Fruit fly (Drosophila melanogaster) whole organism, embryonic: ENCODE measurements around the gene Spn100A.

Experiments used
- ATbp ChIP-seq: fragments of 200-800 bp; sonication (Bioruptor generic); optimal IDR thresholded peaks from 2 replicates; lab custom pipeline; 2017; ENCODE audit warnings: missing biosample characterization, mild to moderate bottlenecking, missing genetic modification characterization, missing genetic modification reagents
- Ada2b ChIP-seq: fragments of 200-800 bp; sonication (Bioruptor generic); IDR thresholded peaks from 2 replicates; pipeline ENCODE4 v1.3.6; 2022; ENCODE audit warnings: missing biosample characterization, missing genetic modification characterization
- Asciz ChIP-seq: fragments of 200-800 bp; sonication (Bioruptor generic); optimal IDR thresholded peaks from 2 replicates; lab custom pipeline; 2017; ENCODE audit warnings: missing biosample characterization, mild to moderate bottlenecking, missing genetic modification characterization, missing genetic modification reagents
- B-H2 ChIP-seq: fragments of 200-800 bp; sonication (Bioruptor generic); optimal IDR thresholded peaks from 2 replicates; lab custom pipeline; 2018; ENCODE audit warnings: missing biosample characterization, mild to moderate bottlenecking, missing genetic modification characterization
- BtbVII ChIP-seq: fragments of 200-800 bp; sonication (Bioruptor generic); optimal IDR thresholded peaks from 3 replicates; lab custom pipeline; 2017; ENCODE audit warnings: missing biosample characterization, mild to moderate bottlenecking, missing genetic modification characterization
- CG11695 ChIP-seq: fragments of 200-800 bp; sonication (Bioruptor generic); IDR thresholded peaks from 3 replicates; pipeline ENCODE4 v1.3.6; 2022; ENCODE audit warnings: missing biosample characterization, missing genetic modification characterization
- CG1233 ChIP-seq: fragments of 200-800 bp; sonication (Bioruptor generic); optimal IDR thresholded peaks from 4 replicates; lab custom pipeline; 2018; ENCODE audit warnings: missing biosample characterization, mild to moderate bottlenecking, missing genetic modification characterization
- CG14014 ChIP-seq: fragments of 200-800 bp; sonication (Bioruptor generic); IDR thresholded peaks from 2 replicates; pipeline ENCODE4 v1.3.6; 2022; ENCODE audit warnings: missing biosample characterization, missing genetic modification characterization
- CG1603 ChIP-seq: fragments of 200-800 bp; sonication (Bioruptor generic); optimal IDR thresholded peaks from 2 replicates; lab custom pipeline; 2019; ENCODE audit warnings: missing biosample characterization, mild to moderate bottlenecking, missing genetic modification characterization, moderate library complexity
- CG32772 ChIP-seq: fragments of 200-800 bp; sonication (Bioruptor generic); IDR thresholded peaks from 2 replicates; pipeline ENCODE4 v1.3.6; 2022; ENCODE audit warnings: missing biosample characterization, missing genetic modification characterization
- CG33213 ChIP-seq: fragments of 200-800 bp; sonication (Bioruptor generic); optimal IDR thresholded peaks from 3 replicates; lab custom pipeline; 2016; ENCODE audit warnings: missing biosample characterization, missing genetic modification characterization
- CG3726 ChIP-seq: fragments of 200-800 bp; sonication (Bioruptor generic); IDR thresholded peaks from 3 replicates; pipeline ENCODE4, ENCODE4 v1.3.6; 2022; ENCODE audit warnings: missing biosample characterization, missing genetic modification characterization
- CG4404 ChIP-seq: fragments of 200-800 bp; sonication (Bioruptor generic); IDR thresholded peaks from 2 replicates; pipeline ENCODE4 v1.3.6; 2022; ENCODE audit warnings: missing biosample characterization, missing genetic modification characterization
- CG4820 ChIP-seq: fragments of 200-800 bp; sonication (Bioruptor generic); optimal IDR thresholded peaks from 3 replicates; lab custom pipeline; 2016; ENCODE audit warnings: missing biosample characterization, missing genetic modification characterization
- CG5245 ChIP-seq: fragments of 200-800 bp; sonication (Bioruptor generic); optimal IDR thresholded peaks from 3 replicates; lab custom pipeline; 2016; ENCODE audit warnings: missing biosample characterization, missing genetic modification characterization
- CG6813 ChIP-seq: fragments of 200-800 bp; sonication (Bioruptor generic); optimal IDR thresholded peaks from 2 replicates; lab custom pipeline; 2017; ENCODE audit warnings: missing biosample characterization, missing genetic modification characterization, mild to moderate bottlenecking, moderate library complexity, missing genetic modification reagents
- CG7839 ChIP-seq: fragments of 200-800 bp; sonication (Bioruptor generic); optimal IDR thresholded peaks from 3 replicates; lab custom pipeline; 2018; ENCODE audit warnings: missing biosample characterization, mild to moderate bottlenecking, missing genetic modification characterization, moderate library complexity
- CG9727 ChIP-seq: fragments of 200-800 bp; sonication (Bioruptor generic); optimal IDR thresholded peaks from 3 replicates; lab custom pipeline; 2017; ENCODE audit warnings: missing biosample characterization, mild to moderate bottlenecking, missing genetic modification characterization
- CG9797 ChIP-seq: fragments of 200-800 bp; sonication (Bioruptor generic); optimal IDR thresholded peaks from 3 replicates; lab custom pipeline; 2018; ENCODE audit warnings: missing biosample characterization, mild to moderate bottlenecking, missing genetic modification characterization
- Chrac-16 ChIP-seq: fragments of 200-800 bp; sonication (Bioruptor generic); optimal IDR thresholded peaks from 3 replicates; lab custom pipeline; 2016; ENCODE audit warnings: missing biosample characterization, missing genetic modification characterization
- Lhr ChIP-seq: fragments of 200-800 bp; sonication (Bioruptor generic); optimal IDR thresholded peaks from 3 replicates; lab custom pipeline; 2017; ENCODE audit warnings: mild to moderate bottlenecking, missing biosample characterization, missing genetic modification reagents, missing genetic modification characterization
- Lim3 ChIP-seq: fragments of 200-800 bp; sonication (Bioruptor generic); IDR thresholded peaks from 2 replicates; pipeline ENCODE4 v1.3.6; 2022; ENCODE audit warnings: missing biosample characterization, missing genetic modification characterization
- Mes4 ChIP-seq: fragments of 200-800 bp; sonication (Bioruptor generic); optimal IDR thresholded peaks from 2 replicates; lab custom pipeline; 2016; ENCODE audit warnings: missing biosample characterization, missing genetic modification characterization
- Optix ChIP-seq: fragments of 200-800 bp; sonication (Bioruptor generic); IDR thresholded peaks from 3 replicates; pipeline ENCODE4 v1.3.6; 2022; ENCODE audit warnings: missing biosample characterization, missing genetic modification characterization
- Rfx ChIP-seq: fragments of 200-800 bp; sonication (Bioruptor generic); IDR thresholded peaks from 2 replicates; pipeline ENCODE4 v1.3.6; 2022; ENCODE audit warnings: missing biosample characterization, missing genetic modification characterization
- Sox102F ChIP-seq: fragments of 200-800 bp; sonication (Bioruptor generic); optimal IDR thresholded peaks from 2 replicates; lab custom pipeline; 2018; ENCODE audit warnings: missing biosample characterization, mild to moderate bottlenecking, missing genetic modification characterization, moderate library complexity
- Xbp1 ChIP-seq: fragments of 200-800 bp; sonication (Bioruptor generic); optimal IDR thresholded peaks from 3 replicates; lab custom pipeline; 2016; ENCODE audit warnings: missing biosample characterization, mild to moderate bottlenecking, missing genetic modification characterization
- bcd ChIP-seq: fragments of 200-800 bp; sonication (Bioruptor generic); optimal IDR thresholded peaks from 2 replicates; lab custom pipeline; 2017; ENCODE audit warnings: missing biosample characterization, mild to moderate bottlenecking, missing genetic modification characterization
- chif ChIP-seq, 2 experiments: fragments of 200-800 bp; sonication (Bioruptor generic); optimal IDR thresholded peaks; 3 replicates each; lab custom pipeline; 2016; ENCODE audit warnings: missing biosample characterization in 2 of 2, missing genetic modification characterization in 2 of 2
- crc ChIP-seq: fragments of 200-800 bp; sonication (Bioruptor generic); optimal IDR thresholded peaks from 2 replicates; lab custom pipeline; 2016; ENCODE audit warnings: missing biosample characterization, missing genetic modification characterization
- disco-r ChIP-seq: fragments of 200-800 bp; sonication (Bioruptor generic); optimal IDR thresholded peaks from 2 replicates; lab custom pipeline; 2016; ENCODE audit warnings: missing biosample characterization, missing genetic modification characterization
- dm ChIP-seq: fragments of 200-800 bp; sonication (Bioruptor generic); optimal IDR thresholded peaks from 3 replicates; lab custom pipeline; 2016; ENCODE audit warnings: missing biosample characterization, missing genetic modification characterization
- dmrt11E ChIP-seq: fragments of 200-800 bp; sonication (Bioruptor generic); optimal IDR thresholded peaks from 3 replicates; lab custom pipeline; 2018; ENCODE audit warnings: missing biosample characterization, mild to moderate bottlenecking, missing genetic modification characterization, moderate library complexity
- dmrt99B ChIP-seq: fragments of 200-800 bp; sonication (Bioruptor generic); optimal IDR thresholded peaks from 2 replicates; lab custom pipeline; 2018; ENCODE audit warnings: missing biosample characterization, mild to moderate bottlenecking, missing genetic modification characterization, moderate library complexity
- eyg ChIP-seq: fragments of 200-800 bp; sonication (Bioruptor generic); optimal IDR thresholded peaks from 3 replicates; lab custom pipeline; 2016; ENCODE audit warnings: missing biosample characterization, missing genetic modification characterization
- fd96Cb ChIP-seq: fragments of 200-800 bp; sonication (Bioruptor generic); optimal IDR thresholded peaks from 2 replicates; lab custom pipeline; 2018; ENCODE audit warnings: missing biosample characterization, mild to moderate bottlenecking, missing genetic modification characterization, moderate library complexity
- gro ChIP-seq: fragments of 200-800 bp; sonication (Bioruptor generic); optimal IDR thresholded peaks from 2 replicates; lab custom pipeline; 2016; ENCODE audit warnings: missing biosample characterization, missing genetic modification characterization
- hbn ChIP-seq: fragments of 200-800 bp; sonication (Bioruptor generic); IDR thresholded peaks from 2 replicates; pipeline ENCODE4 v1.3.6; 2022; ENCODE audit warnings: missing biosample characterization, missing genetic modification characterization; ENCODE audit not compliant: partially characterized antibody
- ind ChIP-seq: fragments of 200-800 bp; sonication (Bioruptor generic); optimal IDR thresholded peaks from 3 replicates; lab custom pipeline; 2016; ENCODE audit warnings: missing biosample characterization, missing genetic modification characterization
- klu ChIP-seq: fragments of 200-800 bp; sonication (Bioruptor generic); IDR thresholded peaks from 2 replicates; pipeline ENCODE4 v1.3.6; 2022; ENCODE audit warnings: missing biosample characterization, missing genetic modification characterization
- nmo ChIP-seq: fragments of 200-800 bp; sonication (Bioruptor generic); optimal IDR thresholded peaks from 2 replicates; lab custom pipeline; 2018; ENCODE audit warnings: missing biosample characterization, mild to moderate bottlenecking, missing genetic modification characterization, moderate library complexity
- otp ChIP-seq: fragments of 200-800 bp; sonication (Bioruptor generic); IDR thresholded peaks from 3 replicates; pipeline ENCODE4, ENCODE4 v1.3.6; 2022; ENCODE audit warnings: missing biosample characterization, missing genetic modification characterization
- pzg ChIP-seq: fragments of 200-800 bp; sonication (Bioruptor generic); optimal IDR thresholded peaks from 3 replicates; lab custom pipeline; 2018; ENCODE audit warnings: missing biosample characterization, mild to moderate bottlenecking, missing genetic modification characterization, moderate library complexity
- sc ChIP-seq, 3 experiments: fragments of >200 bp in 2 of 3; fragments of 200-800 bp in 1 of 3; sonication (Bioruptor generic) in 1 of 3; optimal IDR thresholded peaks; 2 replicates in 2 of 3; 3 replicates in 1 of 3; lab custom pipeline; 2017; ENCODE audit warnings: mild to moderate bottlenecking in 1 of 3, missing biosample characterization in 1 of 3, missing genetic modification characterization in 1 of 3, missing genetic modification reagents in 1 of 3
- schlank ChIP-seq: fragments of 200-800 bp; sonication (Bioruptor generic); optimal IDR thresholded peaks from 2 replicates; lab custom pipeline; 2018; ENCODE audit warnings: missing biosample characterization, mild to moderate bottlenecking, missing genetic modification characterization
- slbo ChIP-seq: fragments of 200-800 bp; sonication (Bioruptor generic); IDR thresholded peaks from 2 replicates; pipeline ENCODE4 v1.3.6; 2022; ENCODE audit warnings: missing biosample characterization, missing genetic modification characterization
- tin ChIP-seq: fragments of 200-800 bp; sonication (Bioruptor generic); optimal IDR thresholded peaks from 3 replicates; lab custom pipeline; 2016; ENCODE audit warnings: missing biosample characterization, missing genetic modification characterization
- tll ChIP-seq, 2 experiments: fragments of 200-800 bp in 1 of 2; fragments of >200 bp in 1 of 2; sonication (Bioruptor generic) in 1 of 2; optimal IDR thresholded peaks; 2 replicates each; lab custom pipeline; 2017 to 2019; ENCODE audit warnings: missing biosample characterization in 2 of 2, missing genetic modification characterization in 2 of 2, mild to moderate bottlenecking in 1 of 2, moderate library complexity in 1 of 2
- tup ChIP-seq: fragments of 200-800 bp; sonication (Bioruptor generic); optimal IDR thresholded peaks from 2 replicates; lab custom pipeline; 2016; ENCODE audit warnings: missing biosample characterization, mild to moderate bottlenecking, missing genetic modification characterization, moderate library complexity
- zen ChIP-seq: fragments of 200-800 bp; sonication (Bioruptor generic); optimal IDR thresholded peaks from 3 replicates; lab custom pipeline; 2018; ENCODE audit warnings: missing biosample characterization, mild to moderate bottlenecking, missing genetic modification characterization, moderate library complexity

Spn100A gene

DNA sequence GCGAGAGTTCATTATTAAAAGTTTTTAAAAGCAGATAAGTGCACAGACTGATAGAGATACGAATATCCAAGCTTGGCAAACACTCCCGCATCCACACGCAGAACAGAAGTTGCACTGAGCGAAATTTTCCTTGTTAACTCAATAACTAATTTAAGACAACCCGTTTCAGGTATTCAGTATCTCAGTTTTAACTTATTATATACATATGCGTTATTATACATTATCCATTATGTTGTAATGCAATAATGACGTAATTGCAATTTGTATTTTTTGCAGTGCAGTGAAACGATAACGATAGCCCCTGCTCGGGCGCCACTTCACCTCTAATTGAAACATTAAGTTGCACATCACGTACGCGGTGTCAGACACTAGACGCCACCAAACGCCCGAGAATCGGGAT is 47.2 kb upstream of the Spn100A start (continued):
- TF ChIP-seq otp (GFP tag; lab: Robert Waterston, UW) (no peak), Chrac-16 (GFP tag; lab: Kevin White, UChicago) (peak; percentile 9), BtbVII (GFP tag; lab: Kevin White, UChicago) (no peak), sc (optimal IDR thresholded peaks at IDR 0.05; lab: Kevin White, UChicago) (no peak), sc (GFP tag; optimal IDR thresholded peaks at IDR 0.05; lab: Kevin White, UChicago) (no peak), hbn (GFP tag; lab: Robert Waterston, UW) (no peak), CG7839 (tag; lab: Kevin White, UChicago) (peak; percentile 47), CG3726 (GFP tag; lab: Robert Waterston, UW) (0 out of 3 replicates have a peak, but pooled peaks have one; percentile 59), dm (GFP tag; lab: Kevin White, UChicago) (no peak), eyg (GFP tag; lab: Kevin White, UChicago) (no peak), zen (peak; percentile 11), Asciz (no peak), Lhr (no peak), Optix (no peak), fd96Cb (peak; percentile 4), nmo (GFP tag; lab: Kevin White, UChicago) (peak; percentile 18), Rfx (GFP tag; lab: Robert Waterston, UW) (peak; percentile 45; the same call in 1 of the 2 replicates), dmrt99B (tag; lab: Kevin White, UChicago) (peak; percentile 40), CG33213 (no peak), CG14014 (GFP tag; lab: Robert Waterston, UW) (0 out of 2 replicates have a peak, but pooled peaks have one; percentile 14), CG1603 (tag; lab: Kevin White, UChicago) (peak; percentile 69), crc (GFP tag; lab: Kevin White, UChicago) (no peak), slbo (peak; percentile 19; the same call in 1 of the 2 replicates), CG4404 (peak; percentile 53; the same call in 1 of the 2 replicates), tup (GFP tag; lab: Kevin White, UChicago) (no peak), gro (no peak), schlank (tag; lab: Kevin White, UChicago) (no peak), klu (no peak), ind (GFP tag; lab: Kevin White, UChicago) (peak; percentile 3), ATbp (no peak), CG32772 (GFP tag; lab: Robert Waterston, UW) (peak; percentile 40; the same call in 1 of the 2 replicates), CG6813 (GFP tag; lab: Kevin White, UChicago) (no peak), CG5245 (peak; percentile 3), CG9727 (peak; percentile 23), Ada2b (GFP tag; lab: Robert Waterston, UW) (0 out of 2 replicates have a peak, but pooled peaks have one; percentile 20), bcd (no peak), chif (GFP tag; optimal IDR thresholded peaks at IDR 0.05; lab: Kevin White, UChicago) (peak in 1 of 2 experiments; percentile 3), CG1233 (GFP tag; lab: Kevin White, UChicago) (peak; percentile 15), CG9797 (GFP tag; lab: Kevin White, UChicago) (no peak), Sox102F (GFP tag; lab: Kevin White, UChicago) (peak; percentile 14), Mes4 (no peak), Lim3 (no peak), disco-r (GFP tag; lab: Kevin White, UChicago) (no peak), CG4820 (peak; percentile 14), Xbp1 (GFP tag; lab: Kevin White, UChicago) (peak; percentile 24), tll (GFP tag; optimal IDR thresholded peaks at IDR 0.05; lab: Kevin White, UChicago) (no peak), CG11695 (GFP tag; lab: Robert Waterston, UW) (0 out of 3 replicates have a peak, but pooled peaks have one; percentile 29), tin (GFP tag; lab: Kevin White, UChicago) (peak; percentile 6), pzg (GFP tag; lab: Kevin White, UChicago) (no peak), B-H2 (GFP tag; lab: Kevin White, UChicago) (no peak), dmrt11E (tag; lab: Kevin White, UChicago) (peak; percentile 42)
